Fruit fly (Drosophila melanogaster) whole organism, embryonic: ENCODE measurements around the gene velo.

Experiments used
- Aef1 ChIP-seq: fragments of 200-800 bp; sonication (Bioruptor generic); IDR thresholded peaks from 3 replicates; pipeline ENCODE4 v1.3.6; 2022; ENCODE audit warnings: missing biosample characterization, missing genetic modification characterization
- CG10209 ChIP-seq: fragments of 200-800 bp; sonication (Bioruptor generic); optimal IDR thresholded peaks from 3 replicates; lab custom pipeline; 2017; ENCODE audit warnings: missing biosample characterization, mild to moderate bottlenecking, missing genetic modification characterization, missing genetic modification reagents
- CG10543 ChIP-seq: fragments of 200-800 bp; sonication (Bioruptor generic); optimal IDR thresholded peaks from 3 replicates; lab custom pipeline; 2017; ENCODE audit warnings: missing biosample characterization, mild to moderate bottlenecking, missing genetic modification characterization, moderate library complexity
- CG12391 ChIP-seq: fragments of 200-800 bp; sonication (Bioruptor generic); optimal IDR thresholded peaks from 3 replicates; lab custom pipeline; 2018; ENCODE audit warnings: missing biosample characterization, mild to moderate bottlenecking, missing genetic modification characterization, moderate library complexity
- CG13287 ChIP-seq: fragments of 200-800 bp; sonication (Bioruptor generic); IDR thresholded peaks from 2 replicates; pipeline ENCODE4 v1.3.6; 2022; ENCODE audit warnings: missing biosample characterization, missing genetic modification characterization; ENCODE audit not compliant: partially characterized antibody
- CG13424 ChIP-seq: fragments of 200-800 bp; sonication (Bioruptor generic); optimal IDR thresholded peaks from 2 replicates; lab custom pipeline; 2019; ENCODE audit warnings: missing biosample characterization, mild to moderate bottlenecking, missing genetic modification characterization, moderate library complexity
- CG13775 ChIP-seq: fragments of 200-800 bp; sonication (Bioruptor generic); optimal IDR thresholded peaks from 3 replicates; lab custom pipeline; 2017; ENCODE audit warnings: missing biosample characterization, mild to moderate bottlenecking, missing genetic modification characterization
- CG14667 ChIP-seq: fragments of 200-800 bp; sonication (Bioruptor generic); IDR thresholded peaks from 2 replicates; pipeline ENCODE4 v1.3.6; 2022; ENCODE audit warnings: missing biosample characterization, missing genetic modification characterization
- CG14710 ChIP-seq: fragments of 200-800 bp; sonication (Bioruptor generic); optimal IDR thresholded peaks from 3 replicates; lab custom pipeline; 2019; ENCODE audit warnings: missing biosample characterization, mild to moderate bottlenecking, missing genetic modification characterization, moderate library complexity
- CG17328 ChIP-seq: fragments of 200-800 bp; sonication (Bioruptor generic); IDR thresholded peaks from 2 replicates; pipeline ENCODE4 v1.3.6; 2022; ENCODE audit warnings: missing biosample characterization, missing genetic modification characterization
- CG18011 ChIP-seq: fragments of 200-800 bp; sonication (Bioruptor generic); optimal IDR thresholded peaks from 2 replicates; lab custom pipeline; 2017; ENCODE audit warnings: missing biosample characterization, missing genetic modification characterization, mild to moderate bottlenecking, moderate library complexity, missing genotype
- CG1832 ChIP-seq: fragments of 200-800 bp; sonication (Bioruptor generic); optimal IDR thresholded peaks from 2 replicates; lab custom pipeline; 2017; ENCODE audit warnings: missing biosample characterization, mild to moderate bottlenecking, missing genetic modification characterization, inconsistent platforms
- CG2889 ChIP-seq: fragments of 200-800 bp; sonication (Bioruptor generic); IDR thresholded peaks from 3 replicates; pipeline ENCODE4 v1.3.6; 2022; ENCODE audit warnings: missing biosample characterization, missing genetic modification characterization
- CG34224 ChIP-seq: fragments of 200-800 bp; sonication (Bioruptor generic); IDR thresholded peaks from 3 replicates; pipeline ENCODE4 v1.3.6; 2022; ENCODE audit warnings: missing biosample characterization, missing genetic modification characterization; ENCODE audit not compliant: partially characterized antibody
- CG4424 ChIP-seq: fragments of 200-800 bp; sonication (Bioruptor generic); optimal IDR thresholded peaks from 3 replicates; lab custom pipeline; 2016; ENCODE audit warnings: missing biosample characterization, missing genetic modification characterization
- CG4820 ChIP-seq: fragments of 200-800 bp; sonication (Bioruptor generic); optimal IDR thresholded peaks from 3 replicates; lab custom pipeline; 2016; ENCODE audit warnings: missing biosample characterization, missing genetic modification characterization
- CG4854 ChIP-seq: fragments of 200-800 bp; sonication (Bioruptor generic); optimal IDR thresholded peaks from 2 replicates; lab custom pipeline; 2016; ENCODE audit warnings: missing biosample characterization, missing genetic modification characterization, inconsistent platforms
- CG7556 ChIP-seq: fragments of 200-800 bp; sonication (Bioruptor generic); optimal IDR thresholded peaks from 2 replicates; lab custom pipeline; 2017; ENCODE audit warnings: missing biosample characterization, mild to moderate bottlenecking, missing genetic modification characterization
- CG7963 ChIP-seq: fragments of 200-800 bp; sonication (Bioruptor generic); IDR thresholded peaks from 3 replicates; pipeline ENCODE4 v1.3.6; 2022; ENCODE audit warnings: missing biosample characterization, missing genetic modification characterization; ENCODE audit not compliant: partially characterized antibody
- D19B ChIP-seq: fragments of 200-800 bp; sonication (Bioruptor generic); optimal IDR thresholded peaks from 2 replicates; lab custom pipeline; 2017; ENCODE audit warnings: missing biosample characterization, mild to moderate bottlenecking, missing genetic modification characterization
- Dad ChIP-seq: fragments of 200-800 bp; sonication (Bioruptor generic); optimal IDR thresholded peaks from 3 replicates; lab custom pipeline; 2016; ENCODE audit warnings: missing biosample characterization, missing genetic modification characterization
- Dbx ChIP-seq: fragments of 200-800 bp; sonication (Bioruptor generic); IDR thresholded peaks from 3 replicates; pipeline ENCODE4 v1.3.6; 2022; ENCODE audit warnings: missing biosample characterization, missing genetic modification characterization
- Fer1 ChIP-seq: fragments of 200-800 bp; sonication (Bioruptor generic); optimal IDR thresholded peaks from 2 replicates; lab custom pipeline; 2017; ENCODE audit warnings: missing biosample characterization, mild to moderate bottlenecking, missing genetic modification characterization
- HLH54F ChIP-seq: fragments of 200-800 bp; sonication (Bioruptor generic); optimal IDR thresholded peaks from 3 replicates; lab custom pipeline; 2016; ENCODE audit warnings: missing biosample characterization, missing genetic modification characterization
- Hmr ChIP-seq: fragments of 200-800 bp; sonication (Bioruptor generic); optimal IDR thresholded peaks from 3 replicates; lab custom pipeline; 2017; ENCODE audit warnings: mild to moderate bottlenecking, missing biosample characterization, missing genetic modification reagents, missing genetic modification characterization
- MESR4 ChIP-seq: fragments of 200-800 bp; sonication (Bioruptor generic); optimal IDR thresholded peaks from 2 replicates; lab custom pipeline; 2018; ENCODE audit warnings: missing biosample characterization, mild to moderate bottlenecking, missing genetic modification characterization, moderate library complexity
- Nf-YA ChIP-seq: fragments of 200-800 bp; sonication (Bioruptor generic); IDR thresholded peaks from 2 replicates; pipeline ENCODE4 v1.3.6; 2022; ENCODE audit warnings: missing biosample characterization, missing genetic modification characterization
- PHDP ChIP-seq: fragments of 200-800 bp; sonication (Bioruptor generic); optimal IDR thresholded peaks from 3 replicates; lab custom pipeline; 2018; ENCODE audit warnings: missing biosample characterization, mild to moderate bottlenecking, missing genetic modification characterization, moderate library complexity
- Pdp1 ChIP-seq, 2 experiments: fragments of 200-800 bp; sonication (Bioruptor generic); optimal IDR thresholded peaks; 3 replicates each; lab custom pipeline; 2016; ENCODE audit warnings: missing biosample characterization in 2 of 2, missing genetic modification characterization in 2 of 2, mild to moderate bottlenecking in 1 of 2, moderate library complexity in 1 of 2
- Rx ChIP-seq: fragments of 200-800 bp; sonication (Bioruptor generic); IDR thresholded peaks from 2 replicates; pipeline ENCODE4 v1.3.6; 2022; ENCODE audit warnings: missing biosample characterization, missing genetic modification characterization
- Taf1 ChIP-seq: fragments of 200-800 bp; sonication (Bioruptor generic); IDR thresholded peaks from 2 replicates; pipeline ENCODE4 v1.3.6; 2022; ENCODE audit warnings: missing biosample characterization, missing genetic modification characterization
- al ChIP-seq: fragments of 200-800 bp; sonication (Bioruptor generic); IDR thresholded peaks from 2 replicates; pipeline ENCODE4 v1.3.6; 2022; ENCODE audit warnings: missing biosample characterization, missing genetic modification characterization
- bigmax ChIP-seq: fragments of 200-800 bp; sonication (Bioruptor generic); optimal IDR thresholded peaks from 2 replicates; lab custom pipeline; 2018; ENCODE audit warnings: missing biosample characterization, mild to moderate bottlenecking, missing genetic modification characterization
- ci ChIP-seq: fragments of 200-800 bp; sonication (Bioruptor generic); IDR thresholded peaks from 3 replicates; pipeline ENCODE4 v1.3.6; 2022; ENCODE audit warnings: missing biosample characterization, missing genetic modification characterization
- dmrt99B ChIP-seq: fragments of 200-800 bp; sonication (Bioruptor generic); optimal IDR thresholded peaks from 2 replicates; lab custom pipeline; 2018; ENCODE audit warnings: missing biosample characterization, mild to moderate bottlenecking, missing genetic modification characterization, moderate library complexity
- grau ChIP-seq: fragments of 200-800 bp; optimal IDR thresholded peaks from 3 replicates; lab custom pipeline; 2019; ENCODE audit warnings: missing biosample characterization, mild to moderate bottlenecking, missing genetic modification characterization, moderate library complexity
- ken ChIP-seq: fragments of 200-800 bp; sonication (Bioruptor generic); IDR thresholded peaks from 3 replicates; pipeline ENCODE4 v1.3.6; 2022; ENCODE audit warnings: missing biosample characterization, missing genetic modification characterization
- mam ChIP-seq: fragments of 200-800 bp; sonication (Bioruptor generic); optimal IDR thresholded peaks from 3 replicates; lab custom pipeline; 2016; ENCODE audit warnings: missing biosample characterization, missing genetic modification characterization
- mld ChIP-seq: fragments of 200-800 bp; sonication (Bioruptor generic); IDR thresholded peaks from 3 replicates; pipeline ENCODE4 v1.3.6; 2022; ENCODE audit warnings: missing biosample characterization, missing genetic modification characterization; ENCODE audit not compliant: partially characterized antibody
- nmo ChIP-seq: fragments of 200-800 bp; sonication (Bioruptor generic); optimal IDR thresholded peaks from 2 replicates; lab custom pipeline; 2018; ENCODE audit warnings: missing biosample characterization, mild to moderate bottlenecking, missing genetic modification characterization, moderate library complexity
- prd ChIP-seq, 3 experiments: fragments of >200 bp in 2 of 3; fragments of 200-800 bp in 1 of 3; sonication (Bioruptor generic) in 1 of 3; optimal IDR thresholded peaks in 2 of 3; IDR thresholded peaks in 1 of 3; 2 replicates in 2 of 3; 3 replicates in 1 of 3; pipeline versions ENCODE4 v1.3.6 to Lab custom; 2017 to 2022; ENCODE audit warnings: missing biosample characterization in 1 of 3, missing genetic modification characterization in 1 of 3
- pum ChIP-seq: fragments of 200-800 bp; sonication (Bioruptor generic); optimal IDR thresholded peaks from 2 replicates; lab custom pipeline; 2016; ENCODE audit warnings: missing biosample characterization, missing genetic modification characterization
- pzg ChIP-seq: fragments of 200-800 bp; sonication (Bioruptor generic); optimal IDR thresholded peaks from 3 replicates; lab custom pipeline; 2018; ENCODE audit warnings: missing biosample characterization, mild to moderate bottlenecking, missing genetic modification characterization, moderate library complexity
- rib ChIP-seq: fragments of 200-800 bp; sonication (Bioruptor generic); IDR thresholded peaks from 2 replicates; pipeline ENCODE4 v1.3.6; 2022; ENCODE audit warnings: missing biosample characterization, missing genetic modification characterization
- run ChIP-seq: fragments of 200-800 bp; sonication (Bioruptor generic); optimal IDR thresholded peaks from 3 replicates; lab custom pipeline; 2018; ENCODE audit warnings: missing biosample characterization, mild to moderate bottlenecking, missing genetic modification characterization
- sens-2 ChIP-seq: fragments of 200-800 bp; sonication (Bioruptor generic); IDR thresholded peaks from 2 replicates; pipeline ENCODE4 v1.3.6; 2022; ENCODE audit warnings: missing biosample characterization, missing genetic modification characterization
- tna ChIP-seq: fragments of 200-800 bp; sonication (Bioruptor generic); IDR thresholded peaks from 2 replicates; pipeline ENCODE4 v1.3.6; 2022; ENCODE audit warnings: missing biosample characterization, missing genetic modification characterization; ENCODE audit not compliant: partially characterized antibody
- ttk ChIP-seq: fragments of 200-800 bp; sonication (Bioruptor generic); IDR thresholded peaks from 2 replicates; pipeline ENCODE4 v2.1.2; 2022; ENCODE audit warnings: missing biosample characterization, missing genetic modification characterization
- zen ChIP-seq: fragments of 200-800 bp; sonication (Bioruptor generic); optimal IDR thresholded peaks from 3 replicates; lab custom pipeline; 2018; ENCODE audit warnings: missing biosample characterization, mild to moderate bottlenecking, missing genetic modification characterization, moderate library complexity

Gene velo

DNA sequence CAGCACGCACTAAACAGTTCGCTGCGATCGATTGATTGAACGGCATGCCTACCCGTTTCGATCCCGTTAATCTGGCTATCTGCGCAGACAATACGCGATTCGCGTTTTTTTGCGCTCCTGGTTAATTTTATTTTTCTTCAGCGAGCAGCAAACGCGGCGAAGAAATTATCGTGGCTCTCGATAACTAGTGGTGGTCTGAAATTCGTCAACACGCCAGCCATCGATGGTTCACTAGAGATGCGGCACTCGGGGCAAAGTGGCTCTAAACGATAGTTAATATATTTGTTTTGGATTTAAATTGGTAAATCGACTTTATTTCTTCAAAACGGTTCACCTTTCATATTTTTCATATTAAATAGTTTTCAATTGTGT is 9.6 kb downstream of the velo start, which contains the start of gene dikar (continued):
- TF ChIP-seq CG14710 (tag; lab: Kevin White, UChicago) (peak; percentile 48), CG7963 (peak; percentile 82), rib (GFP tag; lab: Robert Waterston, UW) (peak; percentile 22; the same call in 1 of the 2 replicates), pum (peak; percentile 4), CG13775 (GFP tag; lab: Kevin White, UChicago) (peak; percentile 71), ttk (GFP tag; lab: Robert Waterston, UW) (peak; percentile 48; the same call in 1 of the 2 replicates), CG13287 (GFP tag; lab: Robert Waterston, UW) (peak; percentile 73), CG18011 (GFP tag; lab: Kevin White, UChicago) (no peak), CG13424 (tag; lab: Kevin White, UChicago) (peak; percentile 62), CG4424 (peak; percentile 31), Hmr (peak; percentile 62), ken (GFP tag; lab: Robert Waterston, UW) (peak; percentile 58; the same call in 2 of the 3 replicates), sens-2 (GFP tag; lab: Robert Waterston, UW) (no peak), CG14667 (GFP tag; lab: Robert Waterston, UW) (peak; percentile 41; the same call in 1 of the 2 replicates), CG17328 (GFP tag; lab: Robert Waterston, UW) (0 out of 2 replicates have a peak, but pooled peaks have one; percentile 17), CG2889 (GFP tag; lab: Robert Waterston, UW) (peak; percentile 33; the same call in 1 of the 3 replicates), Pdp1 (GFP tag; optimal IDR thresholded peaks at IDR 0.05; lab: Kevin White, UChicago) (peak in 1 of 2 experiments; percentile 46), dmrt99B (no peak), bigmax (peak; percentile 56), CG7556 (GFP tag; lab: Kevin White, UChicago) (peak; percentile 32), run (tag; lab: Kevin White, UChicago) (no peak), Aef1 (GFP tag; lab: Robert Waterston, UW) (peak; percentile 69), zen (tag; lab: Kevin White, UChicago) (no peak), CG12391 (tag; lab: Kevin White, UChicago) (peak; percentile 54), Dbx (peak; percentile 54; the same call in 2 of the 3 replicates), Fer1 (peak; percentile 31), al (peak; percentile 63), ci (GFP tag; lab: Robert Waterston, UW) (peak; percentile 61; the same call in 1 of the 3 replicates), Dad (peak; percentile 16), CG34224 (GFP tag; lab: Robert Waterston, UW) (peak; percentile 63; the same call in 2 of the 3 replicates), grau (peak; percentile 60), mld (GFP tag; lab: Robert Waterston, UW) (peak; percentile 56; the same call in 1 of the 3 replicates), nmo (GFP tag; lab: Kevin White, UChicago) (peak; percentile 66), PHDP (tag; lab: Kevin White, UChicago) (no peak), prd (optimal IDR thresholded peaks at IDR 0.05; lab: Kevin White, UChicago) (no peak), prd (GFP tag; IDR thresholded peaks at IDR 0.05; lab: Robert Waterston, UW) (peak; percentile 77), CG4854 (GFP tag; lab: Kevin White, UChicago) (no peak), D19B (GFP tag; lab: Kevin White, UChicago) (no peak), CG1832 (GFP tag; lab: Kevin White, UChicago) (no peak), CG4820 (GFP tag; lab: Kevin White, UChicago) (peak; percentile 8), MESR4 (peak; percentile 94), pzg (GFP tag; lab: Kevin White, UChicago) (peak; percentile 40), Rx (peak; percentile 54), CG10543 (GFP tag; lab: Kevin White, UChicago) (peak; percentile 31), tna (GFP tag; lab: Robert Waterston, UW) (peak; percentile 58), Nf-YA (GFP tag; lab: Robert Waterston, UW) (0 out of 2 replicates have a peak, but pooled peaks have one; percentile 13), Taf1 (GFP tag; lab: Robert Waterston, UW) (peak; percentile 57), CG10209 (no peak), mam (peak; percentile 68), HLH54F (GFP tag; lab: Kevin White, UChicago) (peak; percentile 37)
